Worm (Caenorhabditis elegans): Measurements from ENCODE around the gene C27A7.3.

DNA sequence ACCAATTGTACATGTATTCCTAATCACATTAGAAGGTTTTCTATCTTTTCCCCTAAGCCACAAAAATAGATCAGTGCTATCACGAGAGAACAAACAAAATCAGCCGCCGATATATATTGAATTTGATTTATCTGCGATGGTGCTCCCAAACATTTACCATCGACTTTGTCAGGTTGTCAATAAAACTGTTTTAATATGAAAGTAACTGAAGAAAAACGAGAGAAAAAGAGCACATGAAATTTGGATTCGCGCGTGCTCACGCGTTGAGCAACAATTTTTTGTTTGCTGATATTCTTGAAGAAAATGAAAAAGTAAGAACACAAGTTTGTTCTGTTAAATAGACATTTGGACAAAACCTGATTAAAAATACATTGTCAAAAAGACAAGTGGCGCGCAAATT lies 48.1 kb downstream of the C27A7.3 start:
- TF ChIP-seq fos-1 (tag; optimal IDR thresholded peaks at IDR 0.05) (no peak), pqm-1 (tag; optimal IDR thresholded peaks at IDR 0.05) (no peak), nhr-28 (tag; optimal IDR thresholded peaks at IDR 0.05) (no peak), aly-2 (tag; optimal IDR thresholded peaks at IDR 0.05) (no peak), aha-1 (tag) (no peak), ama-1 (optimal IDR thresholded peaks at IDR 0.05) (no peak), hmg-1.1 (GFP tag; IDR thresholded peaks at IDR 0.05) (no peak)

Data from whole organism, L4 larva.